Worm (Caenorhabditis elegans) whole organism, mixed stage, embryonic: Measurements from ENCODE around the gene ugt-58.

Source experiments
- ceh-39 ChIP-seq: fragments of 150-350 bp; optimal IDR thresholded peaks from 2 replicates; lab custom pipeline; 2014; ENCODE audit warnings: missing biosample characterization, missing genetic modification characterization
- ceh-83 ChIP-seq: fragments of 200-800 bp; sonication (Bioruptor generic); optimal IDR thresholded peaks from 2 replicates; lab custom pipeline; 2018; ENCODE audit warnings: mild to moderate bottlenecking, missing genetic modification characterization, missing compliant biosample characterization
- drap-1 ChIP-seq: fragments of 200-800 bp; sonication (Bioruptor generic); optimal IDR thresholded peaks from 3 replicates; lab custom pipeline; 2018; ENCODE audit warnings: mild to moderate bottlenecking, missing genetic modification characterization, missing compliant biosample characterization
- elt-1 ChIP-seq: sonication (generic microtip); optimal IDR thresholded peaks from 2 replicates; lab custom pipeline; 2017; ENCODE audit warnings: missing genetic modification characterization, mild to moderate bottlenecking, missing compliant biosample characterization, antibody characterized with exemption, moderate library complexity, borderline replicate concordance; ENCODE audit not compliant: insufficient read depth
- elt-3 ChIP-seq: fragments of 150-350 bp; optimal IDR thresholded peaks from 2 replicates; lab custom pipeline; 2014; ENCODE audit warnings: missing biosample characterization, missing genetic modification characterization
- mab-5 ChIP-seq: fragments of 150-350 bp; optimal IDR thresholded peaks from 2 replicates; lab custom pipeline; 2014; ENCODE audit warnings: missing biosample characterization, missing genetic modification characterization
- nhr-28 ChIP-seq: fragments of 150-350 bp; optimal IDR thresholded peaks from 2 replicates; lab custom pipeline; 2014; ENCODE audit warnings: missing biosample characterization, missing genetic modification characterization
- nhr-76 ChIP-seq: sonication (generic microtip); optimal IDR thresholded peaks from 2 replicates; lab custom pipeline; 2017; ENCODE audit warnings: missing biosample characterization, missing genetic modification characterization
- unc-120 ChIP-seq: sonication (generic microtip); optimal IDR thresholded peaks from 2 replicates; lab custom pipeline; 2017; ENCODE audit warnings: missing genetic modification characterization, missing compliant biosample characterization; ENCODE audit not compliant: poor library complexity, severe bottlenecking
- unc-39 ChIP-seq: fragments of 150-350 bp; optimal IDR thresholded peaks from 2 replicates; lab custom pipeline; 2014; ENCODE audit warnings: missing biosample characterization, missing genetic modification characterization
- unc-62 ChIP-seq: fragments of 150-350 bp; optimal IDR thresholded peaks from 2 replicates; lab custom pipeline; 2014; ENCODE audit warnings: missing biosample characterization, missing genetic modification reagents, missing genetic modification characterization
- zip-8 ChIP-seq: fragments of 150-350 bp; optimal IDR thresholded peaks from 2 replicates; lab custom pipeline; 2014; ENCODE audit warnings: missing biosample characterization, missing genetic modification characterization
- ztf-11 ChIP-seq: fragments of 150-350 bp; optimal IDR thresholded peaks from 2 replicates; lab custom pipeline; 2014; ENCODE audit warnings: missing biosample characterization, missing genetic modification characterization

DNA sequence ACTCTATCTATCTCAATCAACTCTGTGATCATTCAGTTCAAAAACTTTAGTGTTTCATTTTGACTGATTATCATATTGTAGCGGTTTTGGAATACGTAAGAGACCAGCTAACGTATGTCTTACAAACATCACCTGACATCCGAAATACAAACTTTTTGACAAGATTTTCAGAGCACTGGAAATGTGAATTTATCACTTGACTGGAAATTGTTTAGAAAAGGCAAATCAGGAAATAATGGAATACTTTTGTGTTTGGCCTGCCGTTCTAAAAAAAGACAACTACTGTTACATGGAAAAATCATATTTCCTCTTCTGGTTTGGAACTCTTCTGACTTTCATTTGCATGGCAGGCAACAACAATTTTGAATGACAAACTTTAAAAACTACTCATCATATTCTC, 35.0 kb downstream of the ugt-58 start, which contains the start of gene F35H8.12:
- TF ChIP-seq nhr-28 (tag; lab: Kevin White, UChicago) (no peak), ztf-11 (tag; lab: Kevin White, UChicago) (no peak), unc-62 (GFP tag; lab: Kevin White, UChicago) (no peak), zip-8 (no peak), mab-5 (tag; lab: Kevin White, UChicago) (no peak), unc-39 (tag; lab: Kevin White, UChicago) (no peak), drap-1 (no peak), elt-1 (tag; lab: Kevin White, UChicago) (no peak), nhr-76 (tag; lab: Kevin White, UChicago) (no peak), ceh-39 (no peak), unc-120 (tag; lab: Kevin White, UChicago) (no peak), elt-3 (tag; lab: Kevin White, UChicago) (no peak), ceh-83 (no peak)
